Fruit fly (Drosophila melanogaster): ENCODE results near the gene Flad2.

The Flad2 gene

DNA sequence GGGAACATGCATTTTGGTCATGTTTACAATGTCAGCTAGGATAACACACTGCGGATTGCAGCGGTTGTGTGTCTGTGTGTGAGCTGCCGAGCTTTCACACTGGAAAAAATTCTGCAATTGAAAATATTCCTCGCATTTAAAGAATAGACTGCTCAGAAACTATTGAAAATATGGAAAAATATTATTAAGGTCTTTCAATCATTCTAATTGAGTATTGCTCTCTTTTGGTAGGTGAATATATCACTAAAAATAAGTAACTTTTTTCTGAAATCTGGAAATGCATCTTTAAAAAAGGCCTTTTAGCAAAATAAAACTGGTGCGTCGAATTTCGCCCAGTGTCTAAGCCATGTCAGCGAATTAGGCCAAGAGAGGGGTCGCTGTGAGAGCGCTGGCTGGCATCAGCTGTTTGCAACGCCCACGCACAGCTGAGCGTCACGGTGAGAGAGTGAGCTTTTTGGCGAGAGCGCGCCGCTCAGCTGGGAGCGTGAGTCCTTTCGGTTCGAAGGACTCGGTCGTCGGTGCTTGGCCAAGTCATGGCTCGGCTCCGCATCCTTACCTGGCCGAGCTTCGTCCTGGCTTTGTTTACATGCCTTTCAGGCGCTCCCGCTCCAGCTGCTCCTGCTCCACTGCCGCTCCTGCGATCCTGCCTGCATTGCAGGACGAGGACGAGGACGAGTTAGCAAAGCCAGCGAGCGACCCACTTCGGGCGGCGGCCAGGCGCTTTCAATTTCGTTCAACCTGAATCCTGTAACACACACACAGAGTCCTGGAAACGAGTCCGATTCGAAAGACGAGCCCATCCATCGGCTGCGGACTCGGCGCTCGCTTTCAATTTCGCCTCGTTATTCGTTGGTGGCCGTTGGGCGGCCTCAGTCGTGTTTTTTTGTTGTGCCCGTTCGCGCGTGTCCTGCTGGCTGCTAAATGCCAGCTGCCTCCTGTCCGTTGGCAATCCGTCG, 48.9 kb downstream of the Flad2 start, which contains the start of gene CG46308 (continued):
- no peak for TF ChIP-seq pum (GFP tag; optimal IDR thresholded peaks at IDR 0.05)
- TF ChIP-seq CG13287 (GFP tag; IDR thresholded peaks at IDR 0.05; ENCODE audit: partially characterized antibody) = no peak
- TF ChIP-seq Antp (GFP tag; optimal IDR thresholded peaks at IDR 0.05) = peak; percentile 11
- TF ChIP-seq fd64A (GFP tag; optimal IDR thresholded peaks at IDR 0.05) = no peak
- TF ChIP-seq CG2712 (tag; optimal IDR thresholded peaks at IDR 0.05) = no peak
- TF ChIP-seq Ada2b (GFP tag; IDR thresholded peaks at IDR 0.05) = no peak
- peak; percentile 34; the same call in 1 of the 2 replicates for TF ChIP-seq lmd (GFP tag; IDR thresholded peaks at IDR 0.05)
- TF ChIP-seq Ssrp (tag; optimal IDR thresholded peaks at IDR 0.05) = no peak
- TF ChIP-seq CG11504 (tag; optimal IDR thresholded peaks at IDR 0.05) = no peak
- TF ChIP-seq Dll (GFP tag; IDR thresholded peaks at IDR 0.05; ENCODE audit: partially characterized antibody) = no peak
- no peak for TF ChIP-seq Dip3 (GFP tag; optimal IDR thresholded peaks at IDR 0.05)
- TF ChIP-seq CG14667 (GFP tag; IDR thresholded peaks at IDR 0.05) = 0 out of 2 replicates have a peak, but pooled peaks have one; percentile 6
- TF ChIP-seq CG9727 (GFP tag; optimal IDR thresholded peaks at IDR 0.05) = peak; percentile 32
- peak; percentile 11 for TF ChIP-seq CG15514 (GFP tag; optimal IDR thresholded peaks at IDR 0.05)
- TF ChIP-seq CG34376 (GFP tag; optimal IDR thresholded peaks at IDR 0.05) = peak; percentile 0
- TF ChIP-seq HLH3B (GFP tag; IDR thresholded peaks at IDR 0.05) = no peak
- TF ChIP-seq lilli (GFP tag; optimal IDR thresholded peaks at IDR 0.05) = peak; percentile 39
- peak; percentile 59 for TF ChIP-seq CG10147 (GFP tag; optimal IDR thresholded peaks at IDR 0.05)
- no peak for TF ChIP-seq Lim3 (GFP tag; IDR thresholded peaks at IDR 0.05)
- no peak for TF ChIP-seq Opbp (GFP tag; IDR thresholded peaks at IDR 0.05; ENCODE audit: partially characterized antibody)
- no peak for TF ChIP-seq Kr (GFP tag; optimal IDR thresholded peaks at IDR 0.05)
- peak; percentile 2 for TF ChIP-seq slou (GFP tag; optimal IDR thresholded peaks at IDR 0.05)
- no peak for TF ChIP-seq Gug (GFP tag; IDR thresholded peaks at IDR 0.05)
- no peak for TF ChIP-seq CG4328 (GFP tag; optimal IDR thresholded peaks at IDR 0.05)
- TF ChIP-seq Lpt (GFP tag; optimal IDR thresholded peaks at IDR 0.05) = no peak
- TF ChIP-seq CG31365 (tag; optimal IDR thresholded peaks at IDR 0.05) = no peak
- no peak for TF ChIP-seq peb (GFP tag; IDR thresholded peaks at IDR 0.05)
- TF ChIP-seq CG42726 (GFP tag; IDR thresholded peaks at IDR 0.05; ENCODE audit: partially characterized antibody) = no peak
- peak; percentile 62 for TF ChIP-seq Fer1 (GFP tag; optimal IDR thresholded peaks at IDR 0.05)
- no peak for TF ChIP-seq Neu2 (GFP tag; optimal IDR thresholded peaks at IDR 0.05; ENCODE audit: borderline replicate concordance)
- no peak for TF ChIP-seq Side (GFP tag; optimal IDR thresholded peaks at IDR 0.05)
- peak; percentile 5 for TF ChIP-seq slp2 (GFP tag; optimal IDR thresholded peaks at IDR 0.05)
- TF ChIP-seq CG8765 (GFP tag; IDR thresholded peaks at IDR 0.05) = no peak
- peak; percentile 2 for TF ChIP-seq bab2 (GFP tag; optimal IDR thresholded peaks at IDR 0.05)
- no peak for TF ChIP-seq CG17802 (tag; optimal IDR thresholded peaks at IDR 0.05)
- TF ChIP-seq CG7271 (tag; optimal IDR thresholded peaks at IDR 0.05) = no peak
- TF ChIP-seq CG6765 (GFP tag; optimal IDR thresholded peaks at IDR 0.05) = no peak
- TF ChIP-seq CG8944 (GFP tag; optimal IDR thresholded peaks at IDR 0.05) = no peak
- no peak for TF ChIP-seq CG3838 (GFP tag; optimal IDR thresholded peaks at IDR 0.05)
- TF ChIP-seq run (tag; optimal IDR thresholded peaks at IDR 0.05) = no peak
- no peak for TF ChIP-seq CG32767 (GFP tag; IDR thresholded peaks at IDR 0.05)
- no peak for TF ChIP-seq CG6683 (GFP tag; optimal IDR thresholded peaks at IDR 0.05)
- TF ChIP-seq CG15696 (tag; optimal IDR thresholded peaks at IDR 0.05) = no peak
- peak in 1 of 2 experiments; percentile 33 for TF ChIP-seq Trl (optimal IDR thresholded peaks at IDR 0.05)
- TF ChIP-seq Trl (GFP tag; optimal IDR thresholded peaks at IDR 0.05) = peak; percentile 16
- TF ChIP-seq CG12236 (GFP tag; optimal IDR thresholded peaks at IDR 0.05) = no peak
- peak in 1 of 2 experiments; percentile 56 for TF ChIP-seq crp (GFP tag; optimal IDR thresholded peaks at IDR 0.05)
- no peak for TF ChIP-seq da (GFP tag; optimal IDR thresholded peaks at IDR 0.05)
- TF ChIP-seq stwl (tag; optimal IDR thresholded peaks at IDR 0.05) = no peak

All from whole organism, embryonic.